Worm (Caenorhabditis elegans) whole organism, young adult: Measurements from ENCODE around the gene magu-4.

ENCODE experiments used
- F37B4.10 ChIP-seq: fragments of 200-800 bp; sonication (Bioruptor generic); IDR thresholded peaks from 2 replicates; pipeline ENCODE4 v1.3.6; 2022; ENCODE audit warnings: missing genetic modification characterization, missing compliant biosample characterization
- T26A5.8 ChIP-seq: sonication (generic microtip); optimal IDR thresholded peaks from 2 replicates; lab custom pipeline; 2016; ENCODE audit warnings: missing genetic modification characterization, missing compliant biosample characterization
- Y53G8AR.9 ChIP-seq: fragments of 200-800 bp; sonication (Bioruptor generic); conservative IDR thresholded peaks from 2 replicates; pipeline ENCODE4 v1.3.6; 2022; ENCODE audit warnings: missing genetic modification reagents, missing genetic modification characterization, missing compliant biosample characterization
- aptf-3 ChIP-seq: fragments of 200-800 bp; sonication (Bioruptor generic); IDR thresholded peaks from 2 replicates; pipeline ENCODE4 v1.3.6; 2022; ENCODE audit warnings: missing genetic modification characterization, missing compliant biosample characterization
- dpl-1 ChIP-seq: fragments of 150-350 bp; optimal IDR thresholded peaks from 2 replicates; lab custom pipeline; 2014; ENCODE audit warnings: missing biosample characterization, missing genetic modification reagents, missing genetic modification characterization
- lir-1 ChIP-seq: fragments of 200-800 bp; sonication (Bioruptor generic); conservative IDR thresholded peaks from 2 replicates; pipeline ENCODE4 v1.3.6; 2022; ENCODE audit warnings: missing genetic modification reagents, missing genetic modification characterization, missing compliant biosample characterization
- nfya-1 ChIP-seq: sonication (generic microtip); optimal IDR thresholded peaks from 2 replicates; lab custom pipeline; 2017; ENCODE audit warnings: antibody characterized with exemption, missing compliant biosample characterization, missing genetic modification characterization, borderline replicate concordance; ENCODE audit not compliant: insufficient read depth
- unc-62 ChIP-seq: fragments of 150-350 bp; optimal IDR thresholded peaks from 2 replicates; lab custom pipeline; 2014; ENCODE audit warnings: missing biosample characterization, missing genetic modification reagents, missing genetic modification characterization

ce11 chrIV:10060795-10061194, 51.2 kb downstream of the magu-4 start:
- TF ChIP-seq nfya-1 (tag; lab: Kevin White, UChicago) (no peak), aptf-3 (GFP tag; lab: Robert Waterston, UW) (no peak), T26A5.8 (tag; lab: Kevin White, UChicago) (no peak), unc-62 (no peak), Y53G8AR.9 (GFP tag; lab: Robert Waterston, UW) (no peak), F37B4.10 (no peak), dpl-1 (no peak), lir-1 (GFP tag; lab: Robert Waterston, UW) (no peak)
